Fruit fly (Drosophila melanogaster) whole organism, prepupa: ENCODE measurements around the gene bwa.
A peak's percentile ranks its signal among the peaks of the same experiment; 100 is the strongest.

Experiments used
- CG10669 ChIP-seq: fragments of 200-800 bp; sonication (Bioruptor generic); optimal IDR thresholded peaks from 3 replicates; lab custom pipeline; 2018; ENCODE audit warnings: missing biosample characterization, mild to moderate bottlenecking, missing genetic modification characterization, moderate library complexity
- CG11294 ChIP-seq: fragments of 200-800 bp; sonication (Bioruptor generic); IDR thresholded peaks from 2 replicates; pipeline ENCODE4 v1.3.6; 2022; ENCODE audit warnings: missing biosample characterization, missing genetic modification characterization
- CG11762 ChIP-seq: fragments of 200-800 bp; sonication (Bioruptor generic); optimal IDR thresholded peaks from 3 replicates; lab custom pipeline; 2016; ENCODE audit warnings: missing biosample characterization, missing genetic modification characterization; ENCODE audit not compliant: insufficient read depth
- CG11902 ChIP-seq: fragments of 200-800 bp; sonication (Bioruptor generic); optimal IDR thresholded peaks from 3 replicates; lab custom pipeline; 2016; ENCODE audit warnings: missing biosample characterization, missing genetic modification characterization
- CG15336 ChIP-seq: fragments of 200-800 bp; sonication (Bioruptor generic); IDR thresholded peaks from 2 replicates; pipeline ENCODE4 v1.3.6; 2022; ENCODE audit warnings: missing biosample characterization, missing genetic modification characterization
- CG34406 ChIP-seq: fragments of 200-800 bp; sonication (Bioruptor generic); optimal IDR thresholded peaks from 3 replicates; lab custom pipeline; 2016; ENCODE audit warnings: missing biosample characterization, missing genetic modification characterization
- CG6163 ChIP-seq: fragments of 200-800 bp; sonication (Bioruptor generic); IDR thresholded peaks from 3 replicates; pipeline ENCODE4 v1.3.6; 2022; ENCODE audit warnings: missing biosample characterization, missing genetic modification characterization
- CG6276 ChIP-seq: fragments of 200-800 bp; sonication (Bioruptor generic); optimal IDR thresholded peaks from 2 replicates; lab custom pipeline; 2017; ENCODE audit warnings: missing biosample characterization, mild to moderate bottlenecking, missing genetic modification characterization
- CG6792 ChIP-seq: fragments of 200-800 bp; sonication (Bioruptor generic); optimal IDR thresholded peaks from 3 replicates; lab custom pipeline; 2016; ENCODE audit warnings: missing biosample characterization, missing genetic modification characterization
- CG6808 ChIP-seq: fragments of 200-800 bp; sonication (Bioruptor generic); optimal IDR thresholded peaks from 3 replicates; lab custom pipeline; 2017; ENCODE audit warnings: missing biosample characterization, missing genetic modification characterization, mild to moderate bottlenecking, moderate library complexity, missing genetic modification reagents
- CG6854 ChIP-seq: fragments of 200-800 bp; sonication (Bioruptor generic); optimal IDR thresholded peaks from 2 replicates; lab custom pipeline; 2017; ENCODE audit warnings: missing biosample characterization, mild to moderate bottlenecking, missing genetic modification characterization
- CG7368 ChIP-seq: fragments of 200-800 bp; sonication (Bioruptor generic); optimal IDR thresholded peaks from 3 replicates; lab custom pipeline; 2016; ENCODE audit warnings: missing biosample characterization, missing genetic modification characterization
- CG9139 ChIP-seq: fragments of 200-800 bp; sonication (Bioruptor generic); optimal IDR thresholded peaks from 3 replicates; lab custom pipeline; 2017; ENCODE audit warnings: missing biosample characterization, mild to moderate bottlenecking, missing genetic modification characterization
- Eip93F ChIP-seq: fragments of 200-800 bp; sonication (Bioruptor generic); optimal IDR thresholded peaks from 2 replicates; lab custom pipeline; 2016; ENCODE audit warnings: missing biosample characterization, mild to moderate bottlenecking, missing genetic modification characterization
- Hr39 ChIP-seq: fragments of 200-800 bp; sonication (Bioruptor generic); optimal IDR thresholded peaks from 2 replicates; lab custom pipeline; 2016; ENCODE audit warnings: missing biosample characterization, missing genetic modification characterization
- Lpt ChIP-seq: fragments of 200-800 bp; sonication (Bioruptor generic); optimal IDR thresholded peaks from 3 replicates; lab custom pipeline; 2016; ENCODE audit warnings: missing biosample characterization, missing genetic modification characterization
- Smox ChIP-seq: fragments of 200-800 bp; sonication (Bioruptor generic); optimal IDR thresholded peaks from 3 replicates; lab custom pipeline; 2016; ENCODE audit warnings: missing biosample characterization, missing genetic modification characterization
- achi ChIP-seq: fragments of 200-800 bp; sonication (Bioruptor generic); optimal IDR thresholded peaks from 3 replicates; lab custom pipeline; 2016; ENCODE audit warnings: missing biosample characterization, missing genetic modification characterization
- dsx ChIP-seq: fragments of 200-800 bp; optimal IDR thresholded peaks from 3 replicates; lab custom pipeline; 2019; ENCODE audit warnings: missing biosample characterization, mild to moderate bottlenecking, missing genetic modification characterization, moderate library complexity; ENCODE audit not compliant: poor library complexity, severe bottlenecking
- eg ChIP-seq: fragments of 200-800 bp; sonication (Bioruptor generic); IDR thresholded peaks from 3 replicates; pipeline ENCODE4 v1.3.6; 2022; ENCODE audit warnings: missing biosample characterization, missing genetic modification characterization
- esn ChIP-seq: fragments of 200-800 bp; sonication (Bioruptor generic); optimal IDR thresholded peaks from 2 replicates; lab custom pipeline; 2016; ENCODE audit warnings: missing biosample characterization, mild to moderate bottlenecking, missing genetic modification characterization, moderate library complexity
- fd85E ChIP-seq: fragments of 200-800 bp; sonication (Bioruptor generic); optimal IDR thresholded peaks from 3 replicates; lab custom pipeline; 2016; ENCODE audit warnings: missing biosample characterization, missing genetic modification characterization
- fkh ChIP-seq: fragments of 200-800 bp; sonication (Bioruptor generic); optimal IDR thresholded peaks from 3 replicates; lab custom pipeline; 2017; ENCODE audit warnings: missing biosample characterization, mild to moderate bottlenecking, missing genetic modification characterization, moderate library complexity
- pdm3 ChIP-seq: fragments of 200-800 bp; sonication (Bioruptor generic); optimal IDR thresholded peaks from 3 replicates; lab custom pipeline; 2016; ENCODE audit warnings: missing biosample characterization, missing genetic modification characterization
- salr ChIP-seq, 2 experiments: fragments of 200-800 bp; sonication (Bioruptor generic); optimal IDR thresholded peaks; 3 replicates each; lab custom pipeline; 2016 to 2018; ENCODE audit warnings: missing biosample characterization in 2 of 2, missing genetic modification characterization in 2 of 2, mild to moderate bottlenecking in 1 of 2
- spab ChIP-seq: fragments of 200-800 bp; sonication (Bioruptor generic); optimal IDR thresholded peaks from 2 replicates; lab custom pipeline; 2017; ENCODE audit warnings: missing biosample characterization, mild to moderate bottlenecking, missing genetic modification characterization, missing genetic modification reagents
- svp ChIP-seq: fragments of 200-800 bp; sonication (Bioruptor generic); peaks from one replicate; lab custom pipeline; 2016; ENCODE audit warnings: missing biosample characterization, missing genetic modification characterization
- topi ChIP-seq: fragments of 200-800 bp; sonication (Bioruptor generic); optimal IDR thresholded peaks from 3 replicates; lab custom pipeline; 2016; ENCODE audit warnings: missing biosample characterization, missing genetic modification characterization

Gene bwa

DNA sequence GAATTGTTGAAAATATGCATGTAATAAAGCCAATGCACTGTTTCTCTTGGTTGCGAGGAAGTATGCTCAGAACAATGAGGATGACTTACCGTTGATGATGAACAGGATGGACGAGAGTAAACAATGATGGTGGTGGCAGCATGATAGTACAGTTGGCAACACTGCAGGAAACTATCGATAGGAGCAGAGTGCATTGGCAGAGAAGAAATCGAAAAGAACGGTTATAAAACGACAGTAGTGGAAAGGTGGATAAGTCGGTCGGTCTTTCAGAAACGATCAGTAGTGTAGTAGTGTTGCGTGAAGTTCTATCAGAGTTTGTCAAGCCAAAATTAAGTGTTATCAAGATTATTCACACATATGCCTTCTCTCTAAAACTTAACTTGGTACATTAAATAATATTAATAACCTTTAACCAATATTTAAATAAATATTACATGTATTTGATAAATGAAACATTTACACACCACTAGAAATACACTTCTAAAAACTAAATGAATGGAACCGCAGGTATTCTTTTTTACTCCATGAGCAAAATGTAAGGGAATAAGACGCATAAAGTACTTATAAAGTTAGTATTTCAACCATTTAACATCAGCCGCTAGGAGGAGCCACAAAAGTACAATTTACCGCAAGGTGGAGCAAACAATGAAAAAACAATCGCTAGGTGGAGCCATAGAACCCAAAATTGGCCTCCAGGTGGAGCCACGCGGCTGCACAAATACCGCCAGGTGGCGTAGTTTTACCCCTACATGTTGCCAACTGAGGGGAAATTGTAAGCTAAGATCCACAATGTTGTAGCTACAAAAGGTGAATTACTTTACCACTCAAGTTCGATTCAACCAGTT lies 54.4 kb downstream of the bwa start (continued):
- TF ChIP-seq fd85E (GFP tag; lab: Kevin White, UChicago) (no peak), achi (GFP tag; lab: Kevin White, UChicago) (peak; percentile 35), svp (peak; percentile 79), CG6163 (GFP tag; lab: Robert Waterston, UW) (peak; percentile 49), CG6854 (no peak), CG10669 (GFP tag; lab: Kevin White, UChicago) (peak; percentile 49), fkh (GFP tag; lab: Kevin White, UChicago) (no peak), CG15336 (GFP tag; lab: Robert Waterston, UW) (no peak), CG11762 (GFP tag; lab: Kevin White, UChicago) (peak; percentile 12), CG6792 (GFP tag; lab: Kevin White, UChicago) (peak; percentile 51), spab (GFP tag; lab: Kevin White, UChicago) (peak; percentile 50), dsx (GFP tag; lab: Kevin White, UChicago) (peak; percentile 52), esn (GFP tag; lab: Kevin White, UChicago) (peak; percentile 67)

DNA sequence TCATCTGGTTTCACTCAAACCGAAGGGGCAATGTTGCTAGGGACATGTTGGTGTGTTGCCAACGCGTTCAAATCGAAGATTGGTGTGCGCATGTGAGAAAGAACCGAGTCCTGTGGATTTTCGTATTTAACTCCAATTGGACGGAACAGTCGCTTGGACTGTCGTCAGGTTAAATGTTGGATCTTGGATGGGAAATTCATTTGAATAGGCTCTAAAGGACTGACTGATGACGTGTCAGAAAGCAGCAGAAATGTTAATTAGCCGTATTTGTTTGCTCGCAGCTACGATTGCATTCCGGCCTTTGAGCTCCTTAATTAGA lies 55.0 kb downstream of the bwa start:
- TF ChIP-seq CG6808 (GFP tag; lab: Kevin White, UChicago), result no peak
- no peak for TF ChIP-seq CG6276 (GFP tag; lab: Kevin White, UChicago)
- TF ChIP-seq salr (GFP tag; optimal IDR thresholded peaks at IDR 0.05; lab: Kevin White, UChicago), result no peak
- TF ChIP-seq fkh (GFP tag; lab: Kevin White, UChicago), result no peak
- no peak for TF ChIP-seq CG10669 (GFP tag; lab: Kevin White, UChicago)
- no peak for TF ChIP-seq Lpt (GFP tag; lab: Kevin White, UChicago)
- no peak for TF ChIP-seq CG11902 (GFP tag; lab: Kevin White, UChicago)
- no peak for TF ChIP-seq eg (GFP tag; lab: Robert Waterston, UW)
- TF ChIP-seq pdm3 (GFP tag; lab: Kevin White, UChicago), result no peak
- no peak for TF ChIP-seq CG11762 (GFP tag; lab: Kevin White, UChicago)
- TF ChIP-seq Smox (GFP tag; lab: Kevin White, UChicago), result no peak
- TF ChIP-seq topi (GFP tag; lab: Kevin White, UChicago), result no peak
- TF ChIP-seq Hr39, result no peak
- TF ChIP-seq Eip93F (GFP tag; lab: Kevin White, UChicago), result no peak
- TF ChIP-seq CG9139 (GFP tag; lab: Kevin White, UChicago), result no peak
- TF ChIP-seq CG7368 (GFP tag; lab: Kevin White, UChicago), result no peak
- no peak for TF ChIP-seq CG34406
- TF ChIP-seq CG11294 (GFP tag; lab: Robert Waterston, UW), result no peak
- no peak for TF ChIP-seq esn (GFP tag; lab: Kevin White, UChicago)
- TF ChIP-seq achi (GFP tag; lab: Kevin White, UChicago), result no peak
